Fruit fly (Drosophila melanogaster) whole organism, prepupa: ENCODE results near the gene Tlk.

ENCODE experiments used
- Blimp-1 ChIP-seq: fragments of 200-800 bp; sonication (Bioruptor generic); optimal IDR thresholded peaks from 3 replicates; lab custom pipeline; 2017; ENCODE audit warnings: missing biosample characterization, missing genetic modification characterization, mild to moderate bottlenecking, moderate library complexity, missing genetic modification reagents
- CG10631 ChIP-seq: fragments of 200-800 bp; sonication (Bioruptor generic); optimal IDR thresholded peaks from 2 replicates; lab custom pipeline; 2016; ENCODE audit warnings: missing biosample characterization, missing genetic modification characterization
- CG10669 ChIP-seq: fragments of 200-800 bp; sonication (Bioruptor generic); optimal IDR thresholded peaks from 3 replicates; lab custom pipeline; 2018; ENCODE audit warnings: missing biosample characterization, mild to moderate bottlenecking, missing genetic modification characterization, moderate library complexity
- CG11294 ChIP-seq: fragments of 200-800 bp; sonication (Bioruptor generic); IDR thresholded peaks from 2 replicates; pipeline ENCODE4 v1.3.6; 2022; ENCODE audit warnings: missing biosample characterization, missing genetic modification characterization
- CG11762 ChIP-seq: fragments of 200-800 bp; sonication (Bioruptor generic); optimal IDR thresholded peaks from 3 replicates; lab custom pipeline; 2016; ENCODE audit warnings: missing biosample characterization, missing genetic modification characterization; ENCODE audit not compliant: insufficient read depth
- CG11902 ChIP-seq: fragments of 200-800 bp; sonication (Bioruptor generic); optimal IDR thresholded peaks from 3 replicates; lab custom pipeline; 2016; ENCODE audit warnings: missing biosample characterization, missing genetic modification characterization
- CG16779 ChIP-seq: fragments of 200-800 bp; sonication (Bioruptor generic); optimal IDR thresholded peaks from 3 replicates; lab custom pipeline; 2017; ENCODE audit warnings: missing biosample characterization, mild to moderate bottlenecking, missing genetic modification characterization
- CG3032 ChIP-seq: fragments of 200-800 bp; optimal IDR thresholded peaks from 2 replicates; lab custom pipeline; 2019; ENCODE audit warnings: missing biosample characterization, mild to moderate bottlenecking, missing genetic modification characterization, moderate library complexity
- CG31627 ChIP-seq: fragments of 200-800 bp; sonication (Bioruptor generic); optimal IDR thresholded peaks from 3 replicates; lab custom pipeline; 2016; ENCODE audit warnings: missing biosample characterization, missing genetic modification characterization
- CG32006 ChIP-seq: fragments of 200-800 bp; sonication (Bioruptor generic); optimal IDR thresholded peaks from 3 replicates; lab custom pipeline; 2017; ENCODE audit warnings: missing biosample characterization, mild to moderate bottlenecking, missing genetic modification characterization
- CG34406 ChIP-seq: fragments of 200-800 bp; sonication (Bioruptor generic); optimal IDR thresholded peaks from 3 replicates; lab custom pipeline; 2016; ENCODE audit warnings: missing biosample characterization, missing genetic modification characterization
- CG3919 ChIP-seq: fragments of 200-800 bp; sonication (Bioruptor generic); optimal IDR thresholded peaks from 3 replicates; lab custom pipeline; 2016; ENCODE audit warnings: missing biosample characterization, missing genetic modification characterization
- CG4318 ChIP-seq: fragments of 200-800 bp; sonication (Bioruptor generic); optimal IDR thresholded peaks from 3 replicates; lab custom pipeline; 2017; ENCODE audit warnings: missing biosample characterization, mild to moderate bottlenecking, missing genetic modification characterization
- CG6163 ChIP-seq: fragments of 200-800 bp; sonication (Bioruptor generic); IDR thresholded peaks from 3 replicates; pipeline ENCODE4 v1.3.6; 2022; ENCODE audit warnings: missing biosample characterization, missing genetic modification characterization
- CG6276 ChIP-seq: fragments of 200-800 bp; sonication (Bioruptor generic); optimal IDR thresholded peaks from 2 replicates; lab custom pipeline; 2017; ENCODE audit warnings: missing biosample characterization, mild to moderate bottlenecking, missing genetic modification characterization
- CG6792 ChIP-seq: fragments of 200-800 bp; sonication (Bioruptor generic); optimal IDR thresholded peaks from 3 replicates; lab custom pipeline; 2016; ENCODE audit warnings: missing biosample characterization, missing genetic modification characterization
- CG6854 ChIP-seq: fragments of 200-800 bp; sonication (Bioruptor generic); optimal IDR thresholded peaks from 2 replicates; lab custom pipeline; 2017; ENCODE audit warnings: missing biosample characterization, mild to moderate bottlenecking, missing genetic modification characterization
- CG8319 ChIP-seq: fragments of 200-800 bp; sonication (Bioruptor generic); optimal IDR thresholded peaks from 3 replicates; lab custom pipeline; 2016; ENCODE audit warnings: missing biosample characterization, missing genetic modification characterization
- CG9139 ChIP-seq: fragments of 200-800 bp; sonication (Bioruptor generic); optimal IDR thresholded peaks from 3 replicates; lab custom pipeline; 2017; ENCODE audit warnings: missing biosample characterization, mild to moderate bottlenecking, missing genetic modification characterization
- Eip78C ChIP-seq: fragments of 200-800 bp; sonication (Bioruptor generic); peaks from one replicate; lab custom pipeline; 2016; ENCODE audit warnings: missing biosample characterization, missing genetic modification characterization
- Eip93F ChIP-seq: fragments of 200-800 bp; sonication (Bioruptor generic); optimal IDR thresholded peaks from 2 replicates; lab custom pipeline; 2016; ENCODE audit warnings: missing biosample characterization, mild to moderate bottlenecking, missing genetic modification characterization
- Ets21C ChIP-seq: fragments of 200-800 bp; sonication (Bioruptor generic); optimal IDR thresholded peaks from 3 replicates; lab custom pipeline; 2016; ENCODE audit warnings: missing biosample characterization, missing genetic modification characterization
- Ets96B ChIP-seq: fragments of 200-800 bp; optimal IDR thresholded peaks from 2 replicates; lab custom pipeline; 2019; ENCODE audit warnings: missing biosample characterization, mild to moderate bottlenecking, missing genetic modification characterization, moderate library complexity
- Hr38 ChIP-seq: sonication (Bioruptor generic); optimal IDR thresholded peaks from 2 replicates; lab custom pipeline; 2016; ENCODE audit warnings: missing biosample characterization, missing genetic modification characterization
- Hr39 ChIP-seq: fragments of 200-800 bp; sonication (Bioruptor generic); optimal IDR thresholded peaks from 2 replicates; lab custom pipeline; 2016; ENCODE audit warnings: missing biosample characterization, missing genetic modification characterization
- Hr4 ChIP-seq: fragments of 200-800 bp; sonication (Bioruptor generic); optimal IDR thresholded peaks from 3 replicates; lab custom pipeline; 2016; ENCODE audit warnings: missing biosample characterization, missing genetic modification characterization
- Lpt ChIP-seq: fragments of 200-800 bp; sonication (Bioruptor generic); optimal IDR thresholded peaks from 3 replicates; lab custom pipeline; 2016; ENCODE audit warnings: missing biosample characterization, missing genetic modification characterization
- Smox ChIP-seq: fragments of 200-800 bp; sonication (Bioruptor generic); optimal IDR thresholded peaks from 3 replicates; lab custom pipeline; 2016; ENCODE audit warnings: missing biosample characterization, missing genetic modification characterization
- Sox102F ChIP-seq: fragments of 200-800 bp; sonication (Bioruptor generic); optimal IDR thresholded peaks from 2 replicates; lab custom pipeline; 2016; ENCODE audit warnings: missing biosample characterization, mild to moderate bottlenecking, missing genetic modification characterization
- Sox14 ChIP-seq: fragments of 200-800 bp; sonication (Bioruptor generic); optimal IDR thresholded peaks from 3 replicates; lab custom pipeline; 2016; ENCODE audit warnings: missing biosample characterization, missing genetic modification characterization
- achi ChIP-seq: fragments of 200-800 bp; sonication (Bioruptor generic); optimal IDR thresholded peaks from 3 replicates; lab custom pipeline; 2016; ENCODE audit warnings: missing biosample characterization, missing genetic modification characterization
- acj6 ChIP-seq: fragments of 200-800 bp; sonication (Bioruptor generic); optimal IDR thresholded peaks from 3 replicates; lab custom pipeline; 2016; ENCODE audit warnings: missing biosample characterization, missing genetic modification characterization
- cyc ChIP-seq: fragments of 200-800 bp; sonication (Bioruptor generic); optimal IDR thresholded peaks from 3 replicates; lab custom pipeline; 2016; ENCODE audit warnings: missing biosample characterization, missing genetic modification characterization
- dsx ChIP-seq: fragments of 200-800 bp; optimal IDR thresholded peaks from 3 replicates; lab custom pipeline; 2019; ENCODE audit warnings: missing biosample characterization, mild to moderate bottlenecking, missing genetic modification characterization, moderate library complexity; ENCODE audit not compliant: poor library complexity, severe bottlenecking
- esn ChIP-seq: fragments of 200-800 bp; sonication (Bioruptor generic); optimal IDR thresholded peaks from 2 replicates; lab custom pipeline; 2016; ENCODE audit warnings: missing biosample characterization, mild to moderate bottlenecking, missing genetic modification characterization, moderate library complexity
- fd59A ChIP-seq: fragments of 200-800 bp; sonication (Bioruptor generic); optimal IDR thresholded peaks from 2 replicates; lab custom pipeline; 2017; ENCODE audit warnings: missing biosample characterization, mild to moderate bottlenecking, missing genetic modification characterization, missing genetic modification reagents
- fd85E ChIP-seq: fragments of 200-800 bp; sonication (Bioruptor generic); optimal IDR thresholded peaks from 3 replicates; lab custom pipeline; 2016; ENCODE audit warnings: missing biosample characterization, missing genetic modification characterization
- fkh ChIP-seq: fragments of 200-800 bp; sonication (Bioruptor generic); optimal IDR thresholded peaks from 3 replicates; lab custom pipeline; 2017; ENCODE audit warnings: missing biosample characterization, mild to moderate bottlenecking, missing genetic modification characterization, moderate library complexity
- lz ChIP-seq: fragments of 200-800 bp; sonication (Bioruptor generic); optimal IDR thresholded peaks from 3 replicates; lab custom pipeline; 2016; ENCODE audit warnings: missing biosample characterization, missing genetic modification characterization
- net ChIP-seq: fragments of 200-800 bp; sonication (Bioruptor generic); optimal IDR thresholded peaks from 3 replicates; lab custom pipeline; 2016; ENCODE audit warnings: missing biosample characterization, missing genetic modification characterization
- salr ChIP-seq, 2 experiments: fragments of 200-800 bp; sonication (Bioruptor generic); optimal IDR thresholded peaks; 3 replicates each; lab custom pipeline; 2016 to 2018; ENCODE audit warnings: missing biosample characterization in 2 of 2, missing genetic modification characterization in 2 of 2, mild to moderate bottlenecking in 1 of 2
- spab ChIP-seq: fragments of 200-800 bp; sonication (Bioruptor generic); optimal IDR thresholded peaks from 2 replicates; lab custom pipeline; 2017; ENCODE audit warnings: missing biosample characterization, mild to moderate bottlenecking, missing genetic modification characterization, missing genetic modification reagents
- svp ChIP-seq: fragments of 200-800 bp; sonication (Bioruptor generic); peaks from one replicate; lab custom pipeline; 2016; ENCODE audit warnings: missing biosample characterization, missing genetic modification characterization
- topi ChIP-seq: fragments of 200-800 bp; sonication (Bioruptor generic); optimal IDR thresholded peaks from 3 replicates; lab custom pipeline; 2016; ENCODE audit warnings: missing biosample characterization, missing genetic modification characterization
- vri ChIP-seq: fragments of 200-800 bp; sonication (Bioruptor generic); optimal IDR thresholded peaks from 3 replicates; lab custom pipeline; 2016; ENCODE audit warnings: missing biosample characterization, mild to moderate bottlenecking, missing genetic modification characterization

Tlk gene

dm6 chrX:3672095-3672995 is 47.5 kb upstream of the Tlk start (continued):
- TF ChIP-seq net (no peak), Sox102F (peak; percentile 23), CG6276 (peak; percentile 19), CG11762 (GFP tag; lab: Kevin White, UChicago) (no peak), spab (GFP tag; lab: Kevin White, UChicago) (no peak), Eip93F (GFP tag; lab: Kevin White, UChicago) (peak; percentile 73), CG11902 (GFP tag; lab: Kevin White, UChicago) (no peak), Ets21C (GFP tag; lab: Kevin White, UChicago) (peak; percentile 27), Sox14 (GFP tag; lab: Kevin White, UChicago) (peak; percentile 36), CG32006 (GFP tag; lab: Kevin White, UChicago) (peak; percentile 58), Ets96B (tag; lab: Kevin White, UChicago) (no peak), CG10631 (peak; percentile 33), Hr39 (GFP tag; lab: Kevin White, UChicago) (peak; percentile 61), topi (peak; percentile 18), vri (GFP tag; lab: Kevin White, UChicago) (peak; percentile 52), CG8319 (no peak)

DNA sequence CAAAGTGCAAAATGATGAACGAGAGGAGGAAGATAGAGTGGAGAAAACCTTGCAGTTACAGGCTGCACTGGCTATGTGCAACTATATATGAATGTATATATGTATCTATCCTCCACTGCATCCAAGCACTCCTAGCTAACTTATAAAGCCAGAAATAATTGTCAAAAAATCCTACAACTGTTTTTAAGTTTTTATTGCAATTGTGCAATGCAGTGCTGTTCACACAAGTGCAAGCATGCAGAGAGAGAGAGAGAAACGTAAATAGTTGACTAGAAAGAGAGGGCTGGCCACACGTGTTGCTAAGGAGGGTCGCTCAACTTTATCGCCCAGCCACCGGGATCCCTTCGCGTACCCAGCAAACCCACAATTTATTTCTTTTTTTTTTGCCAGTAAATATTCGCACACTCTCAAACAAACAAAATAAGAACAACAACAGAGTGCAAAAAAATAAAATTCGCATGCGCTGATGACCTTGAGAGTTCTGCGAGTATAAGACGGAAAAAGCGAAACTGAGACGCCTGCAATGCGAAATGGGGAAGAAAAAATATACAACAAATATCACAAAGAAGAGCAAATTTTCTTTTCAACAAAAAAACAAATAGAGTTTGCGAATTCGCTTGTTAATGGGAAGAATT is 46.0 kb upstream of the Tlk start:
- TF ChIP-seq CG10669 (peak; percentile 81), CG11902 (GFP tag; lab: Kevin White, UChicago) (peak; percentile 40), spab (GFP tag; lab: Kevin White, UChicago) (peak; percentile 73), salr (GFP tag; optimal IDR thresholded peaks at IDR 0.05; lab: Kevin White, UChicago) (peak; percentile 62 to 71), CG6792 (GFP tag; lab: Kevin White, UChicago) (peak; percentile 67), CG31627 (peak; percentile 56), acj6 (GFP tag; lab: Kevin White, UChicago) (peak; percentile 79), svp (GFP tag; lab: Kevin White, UChicago) (peak; percentile 85), CG4318 (GFP tag; lab: Kevin White, UChicago) (peak; percentile 60), fkh (GFP tag; lab: Kevin White, UChicago) (no peak), Smox (peak; percentile 45), CG9139 (GFP tag; lab: Kevin White, UChicago) (peak; percentile 55), CG3032 (tag; lab: Kevin White, UChicago) (peak; percentile 50), vri (GFP tag; lab: Kevin White, UChicago) (peak; percentile 76), CG11294 (GFP tag; lab: Robert Waterston, UW) (peak; percentile 72), CG11762 (GFP tag; lab: Kevin White, UChicago) (peak; percentile 61), topi (peak; percentile 63), Sox14 (GFP tag; lab: Kevin White, UChicago) (peak; percentile 77), Eip78C (GFP tag; lab: Kevin White, UChicago) (peak; percentile 91), CG34406 (GFP tag; lab: Kevin White, UChicago) (peak; percentile 53), cyc (GFP tag; lab: Kevin White, UChicago) (peak; percentile 54), Ets21C (GFP tag; lab: Kevin White, UChicago) (peak; percentile 29), dsx (peak; percentile 70), CG6854 (GFP tag; lab: Kevin White, UChicago) (no peak), fd59A (peak; percentile 72), CG8319 (peak; percentile 50), CG6276 (peak; percentile 58), Hr38 (GFP tag; lab: Kevin White, UChicago) (no peak), CG10631 (peak; percentile 74), Lpt (GFP tag; lab: Kevin White, UChicago) (peak; percentile 73), esn (GFP tag; lab: Kevin White, UChicago) (peak; percentile 55), lz (peak; percentile 46), achi (peak; percentile 73), CG3919 (peak; percentile 82), fd85E (GFP tag; lab: Kevin White, UChicago) (no peak), Sox102F (peak; percentile 20), Blimp-1 (GFP tag; lab: Kevin White, UChicago) (no peak), CG16779 (tag; lab: Kevin White, UChicago) (peak; percentile 60), CG6163 (GFP tag; lab: Robert Waterston, UW) (peak; percentile 92), Hr4 (GFP tag; lab: Kevin White, UChicago) (peak; percentile 83)
